Fruit fly (Drosophila melanogaster): ENCODE data around the gene RpL37A.
A peak's percentile ranks its signal among the peaks of the same experiment; 100 is the strongest.

The RpL37A gene

dm6 chr2L:5096761-5097160 lies 26.0 kb downstream of the RpL37A start:
- TF ChIP-seq Ets21C (GFP tag; optimal IDR thresholded peaks at IDR 0.05) (no peak), CG11294 (GFP tag; IDR thresholded peaks at IDR 0.05) (no peak), fd85E (GFP tag; optimal IDR thresholded peaks at IDR 0.05) (no peak), lz (GFP tag; optimal IDR thresholded peaks at IDR 0.05) (no peak), CG9139 (GFP tag; optimal IDR thresholded peaks at IDR 0.05) (peak; percentile 11), cyc (GFP tag; optimal IDR thresholded peaks at IDR 0.05) (no peak), Eip78C (GFP tag) (peak; percentile 50)

DNA sequence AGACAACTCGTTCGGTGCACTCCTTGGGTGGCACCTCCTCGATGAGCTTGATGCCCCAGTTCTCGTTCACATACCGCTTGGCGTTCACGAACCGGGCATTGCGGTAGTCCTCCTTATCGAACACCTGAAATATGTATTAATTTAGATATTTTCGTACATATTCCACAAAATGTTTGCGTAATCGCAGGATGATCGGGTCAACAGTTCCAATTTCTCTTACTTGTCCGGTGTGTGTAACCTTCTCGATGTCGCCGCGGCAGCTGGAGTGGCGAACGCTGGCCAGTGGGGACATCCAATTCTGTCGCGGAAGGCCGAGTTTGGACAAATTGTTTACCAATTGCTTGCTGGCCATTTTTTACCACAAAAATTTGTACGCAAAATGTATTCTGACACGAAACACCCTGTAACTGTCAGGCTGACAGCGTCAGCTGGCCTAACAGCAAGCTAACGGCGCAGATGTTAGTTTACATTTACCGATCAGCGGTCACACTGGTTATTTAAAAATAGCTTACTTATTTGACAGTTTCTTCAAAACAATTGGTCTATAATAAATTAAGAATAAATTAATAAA lies 29.1 kb downstream of the RpL37A start, which contains the start of gene ND-13A:
TSS of gene ND-13A (minus strand) at position 499 of the 571 bp plus-strand sequence.
- peak; percentile 99 for TF ChIP-seq achi (GFP tag; optimal IDR thresholded peaks at IDR 0.05)
- TF ChIP-seq CG6854 (GFP tag; optimal IDR thresholded peaks at IDR 0.05): peak; percentile 27
- TF ChIP-seq vri (GFP tag; optimal IDR thresholded peaks at IDR 0.05): peak; percentile 16
- TF ChIP-seq CG11294 (GFP tag; IDR thresholded peaks at IDR 0.05): no peak
- TF ChIP-seq CG34406 (GFP tag; optimal IDR thresholded peaks at IDR 0.05): no peak

- TF ChIP-seq fkh (GFP tag; optimal IDR thresholded peaks at IDR 0.05): no peak
- no peak for TF ChIP-seq CG1621 (tag; optimal IDR thresholded peaks at IDR 0.05)
- TF ChIP-seq Hr39 (GFP tag; optimal IDR thresholded peaks at IDR 0.05): no peak
- TF ChIP-seq dac (GFP tag; optimal IDR thresholded peaks at IDR 0.05): no peak
- TF ChIP-seq Eip78C (GFP tag): no peak
- TF ChIP-seq CG11902 (GFP tag; optimal IDR thresholded peaks at IDR 0.05): no peak
- TF ChIP-seq Eip93F (GFP tag; optimal IDR thresholded peaks at IDR 0.05): no peak
- no peak for TF ChIP-seq CG8119 (GFP tag; IDR thresholded peaks at IDR 0.05)
- TF ChIP-seq Blimp-1 (GFP tag; optimal IDR thresholded peaks at IDR 0.05): no peak
- TF ChIP-seq spab (GFP tag; optimal IDR thresholded peaks at IDR 0.05): no peak
- TF ChIP-seq ss (GFP tag; optimal IDR thresholded peaks at IDR 0.05): no peak
- no peak for TF ChIP-seq pdm3 (GFP tag; optimal IDR thresholded peaks at IDR 0.05)
- no peak for TF ChIP-seq Sox102F (GFP tag; optimal IDR thresholded peaks at IDR 0.05)
- TF ChIP-seq CG3919 (GFP tag; optimal IDR thresholded peaks at IDR 0.05): no peak
- TF ChIP-seq Eip75B (GFP tag; optimal IDR thresholded peaks at IDR 0.05): no peak
- TF ChIP-seq vri (GFP tag; optimal IDR thresholded peaks at IDR 0.05): no peak
- TF ChIP-seq CG10631 (GFP tag; optimal IDR thresholded peaks at IDR 0.05): no peak
- no peak for TF ChIP-seq svp (GFP tag)
- TF ChIP-seq Hr4 (GFP tag; optimal IDR thresholded peaks at IDR 0.05): no peak
Measured at dm6 chr2L:5100577-5100976, 29.8 kb downstream of the RpL37A start, which contains the start of gene Msp300. TSS of gene Msp300 (plus strand) at chr2L:5100877.

dm6 chr2L:5103733-5104132 lies 33.0 kb downstream of the RpL37A start:
- no peak for TF ChIP-seq CG34406 (GFP tag; optimal IDR thresholded peaks at IDR 0.05)
- TF ChIP-seq CG6792 (GFP tag; optimal IDR thresholded peaks at IDR 0.05): no peak
- no peak for TF ChIP-seq CG11902 (GFP tag; optimal IDR thresholded peaks at IDR 0.05)
- TF ChIP-seq Eip75B (GFP tag; optimal IDR thresholded peaks at IDR 0.05): no peak
- no peak for TF ChIP-seq CG15336 (GFP tag; IDR thresholded peaks at IDR 0.05)
- TF ChIP-seq fd85E (GFP tag; optimal IDR thresholded peaks at IDR 0.05): no peak
- no peak for TF ChIP-seq Hr38 (GFP tag; optimal IDR thresholded peaks at IDR 0.05)
- no peak for TF ChIP-seq CG6808 (GFP tag; optimal IDR thresholded peaks at IDR 0.05)
- no peak for TF ChIP-seq CG8632 (GFP tag; optimal IDR thresholded peaks at IDR 0.05)
- no peak for TF ChIP-seq net (GFP tag; optimal IDR thresholded peaks at IDR 0.05)
- TF ChIP-seq Eip93F (GFP tag; optimal IDR thresholded peaks at IDR 0.05): no peak
- no peak for TF ChIP-seq spab (GFP tag; optimal IDR thresholded peaks at IDR 0.05)

All from whole organism, prepupa.